Worm (Caenorhabditis elegans) whole organism, L2 larva: ENCODE results near the gene scl-1.

Source experiments
- C34F6.9 ChIP-seq: fragments of 150-350 bp; optimal IDR thresholded peaks from 2 replicates; lab custom pipeline; 2014; ENCODE audit warnings: missing biosample characterization, missing genetic modification characterization
- F13H6.1 ChIP-seq: sonication (generic microtip); optimal IDR thresholded peaks from 2 replicates; lab custom pipeline; 2016; ENCODE audit warnings: missing genetic modification characterization, missing compliant biosample characterization
- R02D3.7 ChIP-seq: fragments of 150-350 bp; optimal IDR thresholded peaks from 2 replicates; lab custom pipeline; 2014; ENCODE audit warnings: missing biosample characterization, missing genetic modification characterization
- ZK546.5 ChIP-seq: sonication (generic microtip); optimal IDR thresholded peaks from 2 replicates; lab custom pipeline; 2017; ENCODE audit warnings: missing biosample characterization, missing genetic modification characterization
- alr-1 ChIP-seq: fragments of 150-350 bp; optimal IDR thresholded peaks from 2 replicates; lab custom pipeline; 2014; ENCODE audit warnings: missing biosample characterization, missing genetic modification characterization
- aly-2 ChIP-seq: fragments of 150-350 bp; optimal IDR thresholded peaks from 2 replicates; lab custom pipeline; 2014; ENCODE audit warnings: missing biosample characterization, missing genetic modification characterization
- ama-1 ChIP-seq: fragments of 150-350 bp; optimal IDR thresholded peaks from 2 replicates; lab custom pipeline; 2018; ENCODE audit warnings: inconsistent platforms
- blmp-1 ChIP-seq: sonication (generic microtip); optimal IDR thresholded peaks from 2 replicates; lab custom pipeline; 2017; ENCODE audit warnings: missing genetic modification characterization, mild to moderate bottlenecking, missing compliant biosample characterization, antibody characterized with exemption, moderate library complexity; ENCODE audit not compliant: insufficient read depth
- ceh-16 ChIP-seq: fragments of 150-350 bp; optimal IDR thresholded peaks from 2 replicates; lab custom pipeline; 2014; ENCODE audit warnings: missing biosample characterization, missing genetic modification characterization
- ceh-82 ChIP-seq: fragments of 150-350 bp; optimal IDR thresholded peaks from 2 replicates; lab custom pipeline; 2014; ENCODE audit warnings: missing biosample characterization, missing genetic modification characterization
- dmd-4 ChIP-seq: sonication (generic microtip); optimal IDR thresholded peaks from 2 replicates; lab custom pipeline; 2017; ENCODE audit warnings: missing biosample characterization, missing genetic modification characterization
- egl-27 ChIP-seq: sonication (generic microtip); optimal IDR thresholded peaks from 3 replicates; lab custom pipeline; 2017; ENCODE audit warnings: missing biosample characterization, missing genetic modification reagents, missing genetic modification characterization
- elt-1 ChIP-seq: fragments of 150-350 bp; optimal IDR thresholded peaks from 2 replicates; lab custom pipeline; 2014; ENCODE audit warnings: missing biosample characterization, missing genetic modification characterization
- elt-3 ChIP-seq: sonication (generic microtip); optimal IDR thresholded peaks from 2 replicates; lab custom pipeline; 2017; ENCODE audit warnings: missing biosample characterization, missing genetic modification characterization
- fos-1 ChIP-seq: fragments of 150-350 bp; optimal IDR thresholded peaks from 2 replicates; lab custom pipeline; 2014; ENCODE audit warnings: missing biosample characterization, missing genetic modification characterization
- gmeb-1 ChIP-seq: fragments of 150-350 bp; optimal IDR thresholded peaks from 2 replicates; lab custom pipeline; 2014; ENCODE audit warnings: missing biosample characterization, missing genetic modification characterization
- lin-11 ChIP-seq: fragments of 150-350 bp; sonication (generic microtip); optimal IDR thresholded peaks from 2 replicates; lab custom pipeline; 2014; ENCODE audit warnings: missing biosample characterization, missing genetic modification characterization, inconsistent platforms, mixed read lengths
- lin-13 ChIP-seq: fragments of 150-350 bp; optimal IDR thresholded peaks from 2 replicates; lab custom pipeline; 2014; ENCODE audit warnings: missing biosample characterization, missing genetic modification reagents, missing genetic modification characterization
- lin-39 ChIP-seq: fragments of 150-350 bp; optimal IDR thresholded peaks from 2 replicates; lab custom pipeline; 2014; ENCODE audit warnings: missing biosample characterization, missing genetic modification reagents, missing genetic modification characterization
- lsy-2 ChIP-seq, 2 experiments: fragments of 150-350 bp in 1 of 2; sonication (generic microtip) in 1 of 2; optimal IDR thresholded peaks; 2 replicates each; lab custom pipeline; 2014 to 2017; ENCODE audit warnings: missing biosample characterization in 2 of 2, missing genetic modification characterization in 2 of 2
- mab-5 ChIP-seq: fragments of 150-350 bp; optimal IDR thresholded peaks from 2 replicates; lab custom pipeline; 2014; ENCODE audit warnings: missing biosample characterization, missing genetic modification characterization
- mdl-1 ChIP-seq, 2 experiments: fragments of 150-350 bp in 1 of 2; sonication (generic microtip) in 1 of 2; optimal IDR thresholded peaks; 2 replicates each; lab custom pipeline; 2017; ENCODE audit warnings: missing biosample characterization in 2 of 2, missing genetic modification characterization in 2 of 2
- nhr-10 ChIP-seq: sonication (generic microtip); optimal IDR thresholded peaks from 2 replicates; lab custom pipeline; 2017; ENCODE audit warnings: missing biosample characterization, missing genetic modification characterization
- nhr-12 ChIP-seq: fragments of 150-350 bp; optimal IDR thresholded peaks from 2 replicates; lab custom pipeline; 2014; ENCODE audit warnings: missing biosample characterization, missing genetic modification characterization
- nhr-129 ChIP-seq: fragments of 150-350 bp; optimal IDR thresholded peaks from 2 replicates; lab custom pipeline; 2014; ENCODE audit warnings: missing biosample characterization, missing genetic modification characterization
- nhr-21 ChIP-seq: fragments of 150-350 bp; optimal IDR thresholded peaks from 2 replicates; lab custom pipeline; 2014; ENCODE audit warnings: missing biosample characterization, missing genetic modification characterization
- nhr-23 ChIP-seq: fragments of 150-350 bp; optimal IDR thresholded peaks from 2 replicates; lab custom pipeline; 2014; ENCODE audit warnings: missing biosample characterization, missing genetic modification reagents, missing genetic modification characterization
- nhr-237 ChIP-seq: fragments of 150-350 bp; optimal IDR thresholded peaks from 2 replicates; lab custom pipeline; 2014; ENCODE audit warnings: missing biosample characterization, missing genetic modification characterization
- nhr-25 ChIP-seq: fragments of 150-350 bp; sonication (generic microtip); optimal IDR thresholded peaks from 3 replicates; lab custom pipeline; 2014; ENCODE audit warnings: missing biosample characterization, missing genetic modification characterization
- nhr-6 ChIP-seq: fragments of 150-350 bp; optimal IDR thresholded peaks from 2 replicates; lab custom pipeline; 2014; ENCODE audit warnings: missing biosample characterization, missing genetic modification characterization
- nhr-77 ChIP-seq: fragments of 150-350 bp; optimal IDR thresholded peaks from 2 replicates; lab custom pipeline; 2014; ENCODE audit warnings: missing biosample characterization, missing genetic modification characterization
- peb-1 ChIP-seq: fragments of 150-350 bp; optimal IDR thresholded peaks from 2 replicates; lab custom pipeline; 2014; ENCODE audit warnings: missing biosample characterization, missing genetic modification characterization
- sem-4 ChIP-seq: fragments of 150-350 bp; optimal IDR thresholded peaks from 2 replicates; lab custom pipeline; 2014; ENCODE audit warnings: missing biosample characterization, missing genetic modification reagents, missing genetic modification characterization
- skn-1 ChIP-seq: sonication (generic microtip); optimal IDR thresholded peaks from 2 replicates; lab custom pipeline; 2017; ENCODE audit warnings: missing biosample characterization, missing genetic modification characterization
- sma-3 ChIP-seq: sonication (generic microtip); optimal IDR thresholded peaks from 2 replicates; lab custom pipeline; 2016; ENCODE audit warnings: missing genetic modification reagents, missing genetic modification characterization, missing compliant biosample characterization
- snpc-4 ChIP-seq: fragments of 150-350 bp; optimal IDR thresholded peaks from 2 replicates; lab custom pipeline; 2014; ENCODE audit warnings: missing biosample characterization, missing genetic modification characterization
- unc-39 ChIP-seq: fragments of 150-350 bp; optimal IDR thresholded peaks from 2 replicates; lab custom pipeline; 2014; ENCODE audit warnings: missing biosample characterization, missing genetic modification characterization
- unc-55 ChIP-seq: fragments of 150-350 bp; sonication (generic microtip); optimal IDR thresholded peaks from 3 replicates; lab custom pipeline; 2014; ENCODE audit warnings: missing biosample characterization, missing genetic modification reagents, missing genetic modification characterization
- unc-62 ChIP-seq: fragments of 150-350 bp; optimal IDR thresholded peaks from 2 replicates; lab custom pipeline; 2014; ENCODE audit warnings: missing biosample characterization, missing genetic modification reagents, missing genetic modification characterization
- zag-1 ChIP-seq: fragments of 150-350 bp; optimal IDR thresholded peaks from 2 replicates; lab custom pipeline; 2014; ENCODE audit warnings: missing biosample characterization, missing genetic modification characterization
- ztf-1 ChIP-seq: fragments of 200-800 bp; sonication (Bioruptor generic); conservative IDR thresholded peaks from 2 replicates; pipeline ENCODE4 v1.3.6; 2022; ENCODE audit warnings: missing genetic modification characterization, missing compliant biosample characterization
- ztf-11 ChIP-seq: sonication (generic microtip); optimal IDR thresholded peaks from 2 replicates; lab custom pipeline; 2017; ENCODE audit warnings: missing biosample characterization, missing genetic modification characterization
- ztf-4 ChIP-seq: fragments of 150-350 bp; optimal IDR thresholded peaks from 2 replicates; lab custom pipeline; 2014; ENCODE audit warnings: missing biosample characterization, missing genetic modification characterization

The scl-1 gene

DNA sequence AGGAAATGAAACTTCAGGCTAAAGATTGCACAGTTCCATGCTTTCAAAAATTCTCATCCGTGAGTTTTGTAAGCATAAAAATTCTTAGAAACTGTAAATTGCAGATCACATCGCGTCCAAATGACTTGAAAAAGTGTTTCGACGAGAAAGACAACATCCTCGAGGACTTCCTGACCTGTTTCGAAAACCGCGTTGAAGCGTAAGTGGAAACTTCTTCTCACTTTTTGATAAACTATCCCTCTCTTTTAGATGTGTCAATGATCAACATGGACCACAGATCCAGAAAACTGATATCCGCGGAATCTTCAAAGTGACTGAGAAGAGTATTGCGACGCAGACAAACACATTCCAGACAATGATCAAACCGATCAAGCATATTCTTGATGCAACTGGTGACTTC is 24.7 kb downstream of the scl-1 start:
- peak; percentile 19 for TF ChIP-seq nhr-129 (tag; lab: Kevin White, UChicago)
- TF ChIP-seq peb-1 (tag; lab: Kevin White, UChicago) = no peak
- TF ChIP-seq, all 48 proteins: peak for 1

DNA sequence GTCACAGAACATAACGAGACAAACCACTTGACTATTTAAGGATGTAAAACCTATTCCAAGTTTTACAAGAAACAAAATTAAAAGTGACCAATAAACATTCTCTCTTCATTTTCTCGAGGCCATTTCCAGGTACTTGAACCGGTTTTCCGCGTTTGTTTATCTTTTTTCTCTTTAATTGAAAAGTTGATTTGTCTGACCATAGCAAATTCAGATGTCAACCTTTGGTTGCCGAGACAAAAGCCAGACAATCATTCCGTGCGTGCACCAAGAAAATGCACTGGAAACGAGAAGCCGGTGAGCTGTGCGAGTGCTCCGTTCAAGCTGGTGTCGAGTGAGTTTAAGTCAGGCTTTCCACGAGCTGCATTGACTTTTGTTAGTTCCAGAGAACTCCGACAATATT is 26.0 kb downstream of the scl-1 start:
- no peak for TF ChIP-seq egl-27
- no peak for TF ChIP-seq ama-1
- peak; percentile 10 for TF ChIP-seq sem-4 (tag; lab: Kevin White, UChicago)
- TF ChIP-seq nhr-129 (tag; lab: Kevin White, UChicago) = peak; percentile 38
- TF ChIP-seq skn-1 (tag; lab: Kevin White, UChicago) = no peak
- TF ChIP-seq ceh-16 = no peak
- TF ChIP-seq nhr-25 (tag; lab: Kevin White, UChicago) = peak; percentile 19
- no peak for TF ChIP-seq zag-1 (tag; lab: Kevin White, UChicago)
- TF ChIP-seq R02D3.7 = no peak
- no peak for TF ChIP-seq nhr-77 (tag; lab: Kevin White, UChicago)
- TF ChIP-seq elt-1 = no peak
- no peak for TF ChIP-seq elt-3 (tag; lab: Kevin White, UChicago)
- no peak for TF ChIP-seq aly-2
- no peak for TF ChIP-seq unc-62 (GFP tag; lab: Kevin White, UChicago)
- TF ChIP-seq lin-11 (tag; lab: Kevin White, UChicago) = no peak
- TF ChIP-seq fos-1 (tag; lab: Kevin White, UChicago) = no peak
- TF ChIP-seq blmp-1 (tag; lab: Kevin White, UChicago) = no peak
- TF ChIP-seq gmeb-1 (tag; lab: Kevin White, UChicago) = no peak
- no peak for TF ChIP-seq ztf-11 (tag; lab: Kevin White, UChicago)
- TF ChIP-seq, all 48 proteins: peak for 3

DNA sequence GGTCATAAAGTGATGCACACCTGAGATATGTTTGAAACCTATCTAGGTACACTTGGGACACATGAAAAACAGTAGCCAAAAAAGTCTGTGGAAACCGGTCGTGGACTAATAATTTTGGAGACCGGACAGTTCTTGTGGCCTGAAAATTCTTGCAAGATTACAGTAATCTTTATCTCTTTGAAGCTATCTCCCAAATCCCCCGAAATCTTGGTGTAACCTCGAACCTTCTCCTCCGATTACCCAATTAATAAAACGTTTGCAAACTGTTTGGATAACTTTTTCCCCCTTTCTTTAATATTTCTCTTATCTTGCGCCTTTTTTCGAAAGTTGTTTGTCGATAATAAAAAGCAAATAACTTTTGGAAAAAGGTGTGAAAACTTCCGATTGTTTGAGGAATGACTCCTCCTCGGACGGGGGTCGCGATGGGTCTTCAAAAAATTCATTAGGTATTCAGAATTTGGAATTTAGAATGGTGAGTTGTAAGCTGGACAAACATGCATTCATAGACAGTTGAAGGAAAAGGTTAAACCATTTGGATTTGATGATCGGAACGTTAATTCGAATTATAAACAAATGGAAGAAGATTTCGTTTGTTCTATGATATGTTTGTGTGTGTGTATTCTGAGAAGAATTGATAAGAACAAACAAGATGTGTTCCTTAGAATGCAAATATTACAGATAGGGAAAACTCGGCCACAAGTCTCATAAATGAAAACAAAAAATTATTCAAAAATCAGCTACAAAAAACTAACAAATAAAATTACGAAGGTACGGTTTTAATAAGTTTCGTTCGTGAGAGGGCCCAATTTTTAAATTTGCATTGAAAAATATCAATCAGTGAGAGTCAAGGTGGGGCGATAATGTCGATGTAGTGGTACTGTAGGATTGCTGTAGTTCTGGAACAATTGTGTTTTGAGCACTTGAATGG is 27.0 kb downstream of the scl-1 start:
- TF ChIP-seq ztf-11 (tag; lab: Kevin White, UChicago) (no peak), lsy-2 (tag; optimal IDR thresholded peaks at IDR 0.05; lab: Kevin White, UChicago) (no peak), nhr-10 (tag; lab: Kevin White, UChicago) (no peak), blmp-1 (tag; lab: Kevin White, UChicago) (no peak), dmd-4 (no peak), sem-4 (tag; lab: Kevin White, UChicago) (no peak), snpc-4 (no peak), unc-39 (tag; lab: Kevin White, UChicago) (no peak), nhr-12 (tag; lab: Kevin White, UChicago) (no peak), lin-11 (tag; lab: Kevin White, UChicago) (no peak), nhr-23 (tag; lab: Kevin White, UChicago) (no peak), ztf-4 (peak; percentile 77), gmeb-1 (tag; lab: Kevin White, UChicago) (no peak), ama-1 (peak; percentile 22), nhr-25 (tag; lab: Kevin White, UChicago) (peak; percentile 92), lin-39 (no peak), elt-3 (tag; lab: Kevin White, UChicago) (no peak), lin-13 (GFP tag; lab: Kevin White, UChicago) (no peak), nhr-21 (tag; lab: Kevin White, UChicago) (no peak), alr-1 (tag; lab: Kevin White, UChicago) (no peak), ceh-16 (no peak), peb-1 (tag; lab: Kevin White, UChicago) (no peak), ZK546.5 (tag; lab: Kevin White, UChicago) (no peak), F13H6.1 (tag; lab: Kevin White, UChicago) (peak; percentile 17), fos-1 (tag; lab: Kevin White, UChicago) (no peak), C34F6.9 (tag; lab: Kevin White, UChicago) (no peak), mab-5 (tag; lab: Kevin White, UChicago) (no peak), ceh-82 (tag; lab: Kevin White, UChicago) (no peak), nhr-6 (tag; lab: Kevin White, UChicago) (peak; percentile 12), mdl-1 (tag; optimal IDR thresholded peaks at IDR 0.05; lab: Kevin White, UChicago) (no peak), sma-3 (GFP tag; lab: Kevin White, UChicago) (peak; percentile 66), ztf-1 (GFP tag; lab: Robert Waterston, UW) (no peak), unc-55 (GFP tag; lab: Kevin White, UChicago) (no peak), nhr-237 (no peak), nhr-77 (tag; lab: Kevin White, UChicago) (no peak), egl-27 (no peak)
